Worm (Caenorhabditis elegans): ENCODE results near the gene hda-5.

hda-5 gene

ce11 chrII:11749490-11750172 is 49.2 kb upstream of the hda-5 start (continued):
- TF ChIP-seq ekl-4 (GFP tag; IDR thresholded peaks at IDR 0.05) (0 out of 2 replicates have a peak, but pooled peaks have one; percentile 57), nfyb-1 (GFP tag; IDR thresholded peaks at IDR 0.05) (peak; percentile 81; the same call in 1 of the 2 replicates), hmg-1.2 (GFP tag; IDR thresholded peaks at IDR 0.05) (peak; percentile 85), athp-1 (tag; optimal IDR thresholded peaks at IDR 0.05) (peak; percentile 53), pbrm-1 (GFP tag; IDR thresholded peaks at IDR 0.05) (peak; percentile 63), nhr-120 (GFP tag; IDR thresholded peaks at IDR 0.05) (no peak), hlh-12 (tag; optimal IDR thresholded peaks at IDR 0.05) (no peak), lin-40 (tag; optimal IDR thresholded peaks at IDR 0.05) (peak; percentile 91), madf-6 (GFP tag; IDR thresholded peaks at IDR 0.05) (no peak), zfh-2 (GFP tag; conservative IDR thresholded peaks at IDR 0.05) (peak; percentile 99), ceh-27 (GFP tag; optimal IDR thresholded peaks at IDR 0.05) (peak; percentile 76), ztf-26 (tag; optimal IDR thresholded peaks at IDR 0.05) (peak; percentile 2), ceh-100 (GFP tag; IDR thresholded peaks at IDR 0.05) (0 out of 2 replicates have a peak, but pooled peaks have one; percentile 24), ceh-40 (GFP tag; IDR thresholded peaks at IDR 0.05) (no peak), let-607 (tag; optimal IDR thresholded peaks at IDR 0.05) (peak; percentile 66 to 77), tbp1 (GFP tag; optimal IDR thresholded peaks at IDR 0.05) (peak; percentile 32), B0035.1 (tag; optimal IDR thresholded peaks at IDR 0.05) (peak; percentile 38), F52B5.7 (tag; optimal IDR thresholded peaks at IDR 0.05) (peak; percentile 59), F10E7.11 (tag; optimal IDR thresholded peaks at IDR 0.05) (peak; percentile 51), cebp-1 (GFP tag; IDR thresholded peaks at IDR 0.05) (0 out of 2 replicates have a peak, but pooled peaks have one; percentile 50), cebp-1 (tag; optimal IDR thresholded peaks at IDR 0.05) (peak; percentile 90), lsy-27 (tag; optimal IDR thresholded peaks at IDR 0.05; ENCODE audit: borderline replicate concordance, insufficient read depth) (no peak), F57C9.4 (tag; optimal IDR thresholded peaks at IDR 0.05) (no peak), rcor-1 (GFP tag; IDR thresholded peaks at IDR 0.05) (0 out of 2 replicates have a peak, but pooled peaks have one; percentile 8), hsf-1 (GFP tag; IDR thresholded peaks at IDR 0.05) (no peak), bed-2 (GFP tag; IDR thresholded peaks at IDR 0.05) (peak; percentile 49; the same call in 1 of the 2 replicates), madf-3 (GFP tag; IDR thresholded peaks at IDR 0.05) (0 out of 2 replicates have a peak, but pooled peaks have one; percentile 63), somi-1 (GFP tag; optimal IDR thresholded peaks at IDR 0.05) (peak; percentile 17), repo-1 (tag; optimal IDR thresholded peaks at IDR 0.05) (peak; percentile 70), akir-1 (GFP tag; optimal IDR thresholded peaks at IDR 0.05) (peak; percentile 63)

ce11 chrII:11751615-11752174 is 47.1 kb upstream of the hda-5 start:
- TF ChIP-seq cebp-1 (GFP tag; IDR thresholded peaks at IDR 0.05) (no peak), cebp-1 (tag; optimal IDR thresholded peaks at IDR 0.05) (peak; percentile 63), ceh-27 (GFP tag; optimal IDR thresholded peaks at IDR 0.05) (peak; percentile 25), lin-35 (GFP tag; optimal IDR thresholded peaks at IDR 0.05) (peak in 1 of 3 experiments; percentile 23), xnd-1 (tag; optimal IDR thresholded peaks at IDR 0.05) (no peak), zfh-2 (GFP tag; conservative IDR thresholded peaks at IDR 0.05) (peak; percentile 62)

ce11 chrII:11753186-11753585 is 45.7 kb upstream of the hda-5 start:
- no peak for TF ChIP-seq snpc-4 (GFP tag; optimal IDR thresholded peaks at IDR 0.05)
- TF ChIP-seq snpc-4 (tag; optimal IDR thresholded peaks at IDR 0.05), result peak in 3 of 4 experiments; percentile 51 to 79 (median 76)
- peak; percentile 16 for TF ChIP-seq snpc-1.1 (tag; optimal IDR thresholded peaks at IDR 0.05; ENCODE audit: insufficient read depth)
- no peak for TF ChIP-seq F55B11.4 (tag; optimal IDR thresholded peaks at IDR 0.05; ENCODE audit: borderline replicate concordance, insufficient read depth)
- TF ChIP-seq nhr-120 (GFP tag; IDR thresholded peaks at IDR 0.05), result no peak
- no peak for TF ChIP-seq dox-1 (GFP tag; IDR thresholded peaks at IDR 0.05)
- TF ChIP-seq madf-6 (GFP tag; IDR thresholded peaks at IDR 0.05), result no peak
- TF ChIP-seq tbx-9 (tag; optimal IDR thresholded peaks at IDR 0.05; ENCODE audit: borderline replicate concordance), result no peak
- no peak for TF ChIP-seq gei-17 (GFP tag; optimal IDR thresholded peaks at IDR 0.05)
- no peak for TF ChIP-seq nfya-1 (tag; optimal IDR thresholded peaks at IDR 0.05; ENCODE audit: borderline replicate concordance, insufficient read depth)
- TF ChIP-seq ceh-40 (GFP tag; IDR thresholded peaks at IDR 0.05), result no peak
- no peak for TF ChIP-seq lsl-1 (GFP tag; optimal IDR thresholded peaks at IDR 0.05)
- no peak for TF ChIP-seq F52B5.7 (tag; optimal IDR thresholded peaks at IDR 0.05)
- TF ChIP-seq ceh-58 (GFP tag; IDR thresholded peaks at IDR 0.05), result no peak
